4 fruit fly cellular contexts compared by ENCODE assay signal in the genomic region with DNA sequence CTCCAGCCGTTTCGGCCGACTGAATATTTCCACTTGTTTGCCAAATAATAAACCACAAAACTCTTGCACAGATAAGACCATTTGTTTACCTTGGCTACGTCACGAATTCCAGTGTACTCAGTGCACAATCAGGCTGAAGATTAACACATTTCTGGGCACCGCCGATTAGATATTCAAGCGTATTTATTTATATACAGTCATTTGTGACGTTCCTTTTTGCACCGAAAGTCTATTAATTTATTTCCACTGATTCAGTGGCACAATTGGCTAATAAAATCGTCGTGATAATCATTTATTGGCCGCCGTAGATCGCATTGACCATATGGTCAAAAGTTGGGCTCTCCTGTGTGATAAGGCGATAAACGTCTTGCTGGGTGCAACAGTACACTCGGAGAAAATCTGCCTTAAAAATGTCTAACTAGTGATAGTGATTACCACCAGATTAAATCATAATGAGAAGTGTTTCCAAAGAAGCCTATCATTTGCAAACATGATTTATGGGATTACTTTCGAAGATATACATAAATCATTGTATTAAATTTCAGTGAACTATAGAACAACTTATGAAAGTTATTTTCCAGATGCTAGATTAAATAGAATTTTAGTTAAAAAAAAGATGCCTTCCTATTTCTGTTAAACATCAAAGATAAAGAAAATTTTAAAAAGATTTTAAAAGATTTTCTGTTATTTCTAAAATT.
TF ChIP-seq lines count a peak whose summit lies in the region.

No protein-coding gene starts in this region.

- no peak for TF ChIP-seq CTCF in whole organism, embryonic (GFP tag; optimal IDR thresholded peaks at IDR 0.05; lab: Kevin White, UChicago)

TF ChIP-seq in whole organism, adult, 20 proteins besides CTCF, POLR2A, EP300 and RAD21:
- TF ChIP-seq cnc (optimal IDR thresholded peaks at IDR 0.05; lab: Kevin White, UChicago) (no peak), tj (GFP tag; optimal IDR thresholded peaks at IDR 0.05; lab: Kevin White, UChicago) (no peak), cic (GFP tag; optimal IDR thresholded peaks at IDR 0.05; lab: Kevin White, UChicago) (peak; percentile 92), CG33017 (tag; optimal IDR thresholded peaks at IDR 0.05; lab: Kevin White, UChicago) (peak; percentile 70), Crg-1 (GFP tag; optimal IDR thresholded peaks at IDR 0.05; lab: Kevin White, UChicago) (peak; percentile 34), CG1620 (GFP tag; optimal IDR thresholded peaks at IDR 0.05; lab: Kevin White, UChicago) (no peak), CG7101 (tag; optimal IDR thresholded peaks at IDR 0.05; lab: Kevin White, UChicago) (peak; percentile 11), CG12768 (GFP tag; optimal IDR thresholded peaks at IDR 0.05; lab: Kevin White, UChicago) (peak; percentile 71), CG11617 (GFP tag; optimal IDR thresholded peaks at IDR 0.05; lab: Kevin White, UChicago) (no peak), CG5204 (GFP tag; optimal IDR thresholded peaks at IDR 0.05; lab: Kevin White, UChicago) (peak; percentile 2), CG14711 (tag; optimal IDR thresholded peaks at IDR 0.05; lab: Kevin White, UChicago) (peak; percentile 4), kay (GFP tag; lab: Kevin White, UChicago; ENCODE audit: borderline replicate concordance) (no peak), pad (GFP tag; optimal IDR thresholded peaks at IDR 0.05; lab: Kevin White, UChicago) (peak; percentile 22), Clk (GFP tag; optimal IDR thresholded peaks at IDR 0.05; lab: Kevin White, UChicago) (no peak), Mnt (GFP tag; optimal IDR thresholded peaks at IDR 0.05; lab: Kevin White, UChicago) (peak; percentile 53), CG7045 (GFP tag; optimal IDR thresholded peaks at IDR 0.05; lab: Kevin White, UChicago) (peak; percentile 3), ovo (GFP tag; optimal IDR thresholded peaks at IDR 0.05; lab: Kevin White, UChicago) (peak; percentile 58)
TF ChIP-seq in whole organism, adult: peak in this region for 11.

TF ChIP-seq in whole organism, embryonic, 481 proteins besides CTCF, POLR2A, EP300 and RAD21 (continues in another document):
- TF ChIP-seq CG14860 (GFP tag; IDR thresholded peaks at IDR 0.05; lab: Robert Waterston, UW; ENCODE audit: partially characterized antibody) (no peak), GATAe (GFP tag; conservative IDR thresholded peaks at IDR 0.05; lab: Robert Waterston, UW) (peak; percentile 50; the same call in 1 of the 2 replicates), CG18619 (GFP tag; optimal IDR thresholded peaks at IDR 0.05; lab: Kevin White, UChicago) (peak; percentile 2), D19A (tag; optimal IDR thresholded peaks at IDR 0.05; lab: Kevin White, UChicago) (no peak), row (GFP tag; IDR thresholded peaks at IDR 0.05; lab: Robert Waterston, UW) (peak; percentile 45; the same call in 2 of the 3 replicates), sd (tag; optimal IDR thresholded peaks at IDR 0.05; lab: Kevin White, UChicago) (peak; percentile 97), exex (tag; optimal IDR thresholded peaks at IDR 0.05; lab: Kevin White, UChicago) (peak; percentile 99), Sox100B (GFP tag; optimal IDR thresholded peaks at IDR 0.05; lab: Kevin White, UChicago) (peak; percentile 5), CG8089 (GFP tag; optimal IDR thresholded peaks at IDR 0.05; lab: Kevin White, UChicago) (no peak), CG13296 (GFP tag; optimal IDR thresholded peaks at IDR 0.05; lab: Kevin White, UChicago) (peak; percentile 54), cwo (GFP tag; optimal IDR thresholded peaks at IDR 0.05; lab: Kevin White, UChicago) (peak; percentile 16), CG8290 (GFP tag; optimal IDR thresholded peaks at IDR 0.05; lab: Kevin White, UChicago) (no peak), CG8290 (tag; optimal IDR thresholded peaks at IDR 0.05; lab: Kevin White, UChicago) (peak in 1 of 2 experiments; percentile 27), lbe (GFP tag; optimal IDR thresholded peaks at IDR 0.05; lab: Kevin White, UChicago) (peak; percentile 39), CG15269 (tag; optimal IDR thresholded peaks at IDR 0.05; lab: Kevin White, UChicago) (peak; percentile 45), aop (GFP tag; IDR thresholded peaks at IDR 0.05; lab: Robert Waterston, UW) (no peak), HmgZ (tag; optimal IDR thresholded peaks at IDR 0.05; lab: Kevin White, UChicago) (peak; percentile 39), grn (GFP tag; optimal IDR thresholded peaks at IDR 0.05; lab: Kevin White, UChicago) (peak; percentile 77), bcd (GFP tag; optimal IDR thresholded peaks at IDR 0.05; lab: Kevin White, UChicago) (peak; percentile 5), dmrt99B (tag; optimal IDR thresholded peaks at IDR 0.05; lab: Kevin White, UChicago) (peak; percentile 19), mirr (GFP tag; optimal IDR thresholded peaks at IDR 0.05; lab: Kevin White, UChicago) (peak; percentile 95), CG2120 (GFP tag; optimal IDR thresholded peaks at IDR 0.05; lab: Kevin White, UChicago) (peak; percentile 62)

TF ChIP-seq in whole organism, prepupa, 60 proteins besides CTCF, POLR2A, EP300 and RAD21 (continues in another document):
- TF ChIP-seq achi (GFP tag; optimal IDR thresholded peaks at IDR 0.05; lab: Kevin White, UChicago) (no peak), CG6808 (GFP tag; optimal IDR thresholded peaks at IDR 0.05; lab: Kevin White, UChicago) (no peak), lz (GFP tag; optimal IDR thresholded peaks at IDR 0.05; lab: Kevin White, UChicago) (no peak), esn (GFP tag; optimal IDR thresholded peaks at IDR 0.05; lab: Kevin White, UChicago) (no peak), Hr38 (GFP tag; optimal IDR thresholded peaks at IDR 0.05; lab: Kevin White, UChicago) (no peak), eg (GFP tag; IDR thresholded peaks at IDR 0.05; lab: Robert Waterston, UW) (no peak), CG34406 (GFP tag; optimal IDR thresholded peaks at IDR 0.05; lab: Kevin White, UChicago) (no peak), CG6163 (GFP tag; IDR thresholded peaks at IDR 0.05; lab: Robert Waterston, UW) (no peak), fd59A (GFP tag; optimal IDR thresholded peaks at IDR 0.05; lab: Kevin White, UChicago) (no peak), CG32006 (GFP tag; optimal IDR thresholded peaks at IDR 0.05; lab: Kevin White, UChicago) (no peak), CG1621 (tag; optimal IDR thresholded peaks at IDR 0.05; lab: Kevin White, UChicago) (no peak), CG3919 (GFP tag; optimal IDR thresholded peaks at IDR 0.05; lab: Kevin White, UChicago) (no peak), CG6276 (GFP tag; optimal IDR thresholded peaks at IDR 0.05; lab: Kevin White, UChicago) (no peak), CG8319 (GFP tag; optimal IDR thresholded peaks at IDR 0.05; lab: Kevin White, UChicago) (no peak), vri (GFP tag; optimal IDR thresholded peaks at IDR 0.05; lab: Kevin White, UChicago) (peak; percentile 87), ss (GFP tag; optimal IDR thresholded peaks at IDR 0.05; lab: Kevin White, UChicago) (no peak), Hr4 (GFP tag; optimal IDR thresholded peaks at IDR 0.05; lab: Kevin White, UChicago) (no peak), CG3032 (tag; optimal IDR thresholded peaks at IDR 0.05; lab: Kevin White, UChicago) (no peak), Blimp-1 (GFP tag; optimal IDR thresholded peaks at IDR 0.05; lab: Kevin White, UChicago) (no peak), CG6792 (GFP tag; optimal IDR thresholded peaks at IDR 0.05; lab: Kevin White, UChicago) (no peak), Hr39 (GFP tag; optimal IDR thresholded peaks at IDR 0.05; lab: Kevin White, UChicago) (peak; percentile 15), cyc (GFP tag; optimal IDR thresholded peaks at IDR 0.05; lab: Kevin White, UChicago) (no peak), Met (GFP tag; optimal IDR thresholded peaks at IDR 0.05; lab: Kevin White, UChicago) (peak; percentile 29), Smox (GFP tag; optimal IDR thresholded peaks at IDR 0.05; lab: Kevin White, UChicago) (no peak), Lpt (GFP tag; optimal IDR thresholded peaks at IDR 0.05; lab: Kevin White, UChicago) (no peak)

TF ChIP-seq in whole organism, wandering third instar larva, 38 proteins besides CTCF, POLR2A, EP300 and RAD21 (continues in another document):
- TF ChIP-seq OdsH (GFP tag; optimal IDR thresholded peaks at IDR 0.05; lab: Kevin White, UChicago), result no peak
- no peak for TF ChIP-seq Jra (GFP tag; optimal IDR thresholded peaks at IDR 0.05; lab: Kevin White, UChicago)
- no peak for TF ChIP-seq Hnf4 (GFP tag; optimal IDR thresholded peaks at IDR 0.05; lab: Kevin White, UChicago)
- TF ChIP-seq GATAd (GFP tag; optimal IDR thresholded peaks at IDR 0.05; lab: Kevin White, UChicago), result no peak
- TF ChIP-seq Rel (GFP tag; optimal IDR thresholded peaks at IDR 0.05; lab: Kevin White, UChicago), result peak; percentile 55
- peak; percentile 46 for TF ChIP-seq Rel (tag; optimal IDR thresholded peaks at IDR 0.05; lab: Kevin White, UChicago)
- no peak for TF ChIP-seq pan (optimal IDR thresholded peaks at IDR 0.05; lab: Kevin White, UChicago)
- no peak for TF ChIP-seq sage (GFP tag; optimal IDR thresholded peaks at IDR 0.05; lab: Kevin White, UChicago)
- peak; percentile 77 for TF ChIP-seq Vsx2 (GFP tag; optimal IDR thresholded peaks at IDR 0.05; lab: Kevin White, UChicago; ENCODE audit: partially characterized antibody)
- TF ChIP-seq br (GFP tag; optimal IDR thresholded peaks at IDR 0.05; lab: Kevin White, UChicago), result peak; percentile 6
- TF ChIP-seq Hr78 (GFP tag; optimal IDR thresholded peaks at IDR 0.05; lab: Kevin White, UChicago), result no peak
- no peak for TF ChIP-seq psq (GFP tag; optimal IDR thresholded peaks at IDR 0.05; lab: Kevin White, UChicago)
- TF ChIP-seq dsf (GFP tag; optimal IDR thresholded peaks at IDR 0.05; lab: Kevin White, UChicago; ENCODE audit: borderline replicate concordance), result no peak
- TF ChIP-seq jim (GFP tag; optimal IDR thresholded peaks at IDR 0.05; lab: Kevin White, UChicago), result no peak
- TF ChIP-seq fru (GFP tag; optimal IDR thresholded peaks at IDR 0.05; lab: Kevin White, UChicago), result peak; percentile 19
- TF ChIP-seq lola (GFP tag; optimal IDR thresholded peaks at IDR 0.05; lab: Kevin White, UChicago), result no peak
- no peak for TF ChIP-seq dl (GFP tag; optimal IDR thresholded peaks at IDR 0.05; lab: Kevin White, UChicago; ENCODE audit: insufficient read depth in 1 of 2, partially characterized antibody in 2 of 2)
- TF ChIP-seq Sp1 (GFP tag; optimal IDR thresholded peaks at IDR 0.05; lab: Kevin White, UChicago), result peak; percentile 60
- TF ChIP-seq foxo (GFP tag; optimal IDR thresholded peaks at IDR 0.05; lab: Kevin White, UChicago), result peak; percentile 2 to 27
- no peak for TF ChIP-seq woc (GFP tag; optimal IDR thresholded peaks at IDR 0.05; lab: Kevin White, UChicago)
- TF ChIP-seq CG9705 (GFP tag; optimal IDR thresholded peaks at IDR 0.05; lab: Kevin White, UChicago), result no peak
- TF ChIP-seq usp (GFP tag; optimal IDR thresholded peaks at IDR 0.05; lab: Kevin White, UChicago), result no peak
- no peak for TF ChIP-seq rgr (GFP tag; optimal IDR thresholded peaks at IDR 0.05; lab: Kevin White, UChicago)
- TF ChIP-seq Dfd (GFP tag; optimal IDR thresholded peaks at IDR 0.05; lab: Kevin White, UChicago), result no peak
- TF ChIP-seq h (GFP tag; optimal IDR thresholded peaks at IDR 0.05; lab: Kevin White, UChicago), result peak; percentile 30
- no peak for TF ChIP-seq N (GFP tag; optimal IDR thresholded peaks at IDR 0.05; lab: Kevin White, UChicago)
- no peak for TF ChIP-seq dmrt93B (GFP tag; optimal IDR thresholded peaks at IDR 0.05; lab: Kevin White, UChicago)
